Worm (Caenorhabditis elegans) whole organism, L3 larva: Measurements from ENCODE around the gene srv-21.

Source experiments
- ceh-28 ChIP-seq: fragments of 150-350 bp; optimal IDR thresholded peaks from 2 replicates; lab custom pipeline; 2014; ENCODE audit warnings: missing biosample characterization, missing genetic modification reagents, missing genetic modification characterization
- egl-5 ChIP-seq: fragments of 150-350 bp; optimal IDR thresholded peaks from 2 replicates; lab custom pipeline; 2017; ENCODE audit warnings: missing biosample characterization, missing genetic modification reagents, missing genetic modification characterization, inconsistent platforms
- lsy-12 ChIP-seq: sonication (generic microtip); optimal IDR thresholded peaks from 2 replicates; lab custom pipeline; 2016; ENCODE audit warnings: mild to moderate bottlenecking, missing genetic modification characterization, missing compliant biosample characterization
- mdl-1 ChIP-seq: fragments of 150-350 bp; optimal IDR thresholded peaks from 2 replicates; lab custom pipeline; 2014; ENCODE audit warnings: missing biosample characterization, missing genetic modification characterization
- nhr-43 ChIP-seq: sonication (generic microtip); optimal IDR thresholded peaks from 2 replicates; lab custom pipeline; 2016; ENCODE audit warnings: mild to moderate bottlenecking, missing genetic modification characterization, missing compliant biosample characterization; ENCODE audit not compliant: poor library complexity, severe bottlenecking
- unc-62 ChIP-seq: fragments of 150-350 bp; sonication (generic microtip); optimal IDR thresholded peaks from 4 replicates; lab custom pipeline; 2014; ENCODE audit warnings: missing biosample characterization, missing genetic modification reagents, missing genetic modification characterization
- ztf-11 ChIP-seq: fragments of 150-350 bp; optimal IDR thresholded peaks from 2 replicates; lab custom pipeline; 2014; ENCODE audit warnings: missing biosample characterization, missing genetic modification characterization

The srv-21 gene

ce11 chrIV:5834182-5834581 is 43.0 kb downstream of the srv-21 start:
- peak; percentile 30 for TF ChIP-seq egl-5
- no peak for TF ChIP-seq ceh-28
- peak; percentile 16 for TF ChIP-seq unc-62 (GFP tag; lab: Kevin White, UChicago)

DNA sequence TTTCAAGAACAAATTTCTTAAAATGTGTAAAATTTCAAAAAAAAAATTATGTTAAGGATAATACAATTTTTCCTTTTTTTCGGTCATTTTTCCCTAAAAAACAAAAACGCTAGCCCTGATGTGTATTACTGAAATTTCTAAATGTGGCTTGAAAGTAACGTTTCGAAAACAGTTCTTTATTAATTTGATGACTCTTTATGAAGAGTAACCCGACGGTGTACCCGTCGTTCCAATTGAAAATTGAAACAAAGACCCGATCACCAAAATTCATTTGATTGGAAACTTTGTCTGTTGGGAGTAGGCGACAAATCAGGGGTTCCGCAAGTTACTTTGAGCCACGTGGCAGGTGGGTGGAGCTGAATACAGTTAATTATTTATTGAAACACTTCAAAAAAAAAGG is 44.3 kb downstream of the srv-21 start:
- TF ChIP-seq ztf-11 (tag; lab: Kevin White, UChicago) (no peak), nhr-43 (no peak), lsy-12 (tag; lab: Kevin White, UChicago) (no peak), unc-62 (GFP tag; lab: Kevin White, UChicago) (no peak), mdl-1 (no peak)
